Comparison of ENCODE assay signal across 5 worm cellular contexts in genomic region chrX:14565245-14565644, ce11.
TF ChIP-seq lines count a peak whose summit lies in the region.

No protein-coding gene starts in this region.

TF ChIP-seq in whole organism, L1 larva, 84 proteins besides CTCF, POLR2A, EP300 and RAD21:
- TF ChIP-seq nhr-77 (tag; optimal IDR thresholded peaks at IDR 0.05; lab: Kevin White, UChicago) = no peak
- TF ChIP-seq nhr-71 (tag; optimal IDR thresholded peaks at IDR 0.05; lab: Kevin White, UChicago) = peak; percentile 38
- no peak for TF ChIP-seq pax-3 (tag; optimal IDR thresholded peaks at IDR 0.05; lab: Kevin White, UChicago)
- TF ChIP-seq fkh-8 (tag; optimal IDR thresholded peaks at IDR 0.05; lab: Kevin White, UChicago) = peak; percentile 26
- TF ChIP-seq mdl-1 (tag; optimal IDR thresholded peaks at IDR 0.05; lab: Kevin White, UChicago) = no peak
- TF ChIP-seq nhr-19 (GFP tag; conservative IDR thresholded peaks at IDR 0.05; lab: Robert Waterston, UW) = 0 out of 2 replicates have a peak, but pooled peaks have one; percentile 15
- no peak for TF ChIP-seq isw-1 (GFP tag; IDR thresholded peaks at IDR 0.05; lab: Robert Waterston, UW)
- TF ChIP-seq efl-1 (optimal IDR thresholded peaks at IDR 0.05; lab: Kevin White, UChicago) = no peak
- peak in 1 of 2 experiments; percentile 74 for TF ChIP-seq efl-1 (GFP tag; optimal IDR thresholded peaks at IDR 0.05 in 1 of 2; lab: Kevin White, UChicago)

TF ChIP-seq in whole organism, L2 larva, 48 proteins besides CTCF, POLR2A, EP300 and RAD21:
- TF ChIP-seq ztf-4 (tag; optimal IDR thresholded peaks at IDR 0.05; lab: Kevin White, UChicago) (no peak), ceh-16 (tag; optimal IDR thresholded peaks at IDR 0.05; lab: Kevin White, UChicago) (no peak), nhr-129 (tag; optimal IDR thresholded peaks at IDR 0.05; lab: Kevin White, UChicago) (no peak), sma-3 (GFP tag; optimal IDR thresholded peaks at IDR 0.05; lab: Kevin White, UChicago) (no peak), R02D3.7 (tag; optimal IDR thresholded peaks at IDR 0.05; lab: Kevin White, UChicago) (no peak), sma-9 (GFP tag; optimal IDR thresholded peaks at IDR 0.05; lab: Kevin White, UChicago) (peak; percentile 32), sma-9 (tag; optimal IDR thresholded peaks at IDR 0.05; lab: Kevin White, UChicago) (no peak)

TF ChIP-seq in whole organism, L3 larva, 47 proteins besides CTCF, POLR2A, EP300 and RAD21:
- TF ChIP-seq lin-39 (tag; optimal IDR thresholded peaks at IDR 0.05; lab: Kevin White, UChicago) (peak; percentile 9), unc-62 (GFP tag; optimal IDR thresholded peaks at IDR 0.05; lab: Kevin White, UChicago) (no peak)

TF ChIP-seq in whole organism, L4 larva, 104 proteins besides CTCF, POLR2A, EP300 and RAD21:
- TF ChIP-seq mes-2 (tag; optimal IDR thresholded peaks at IDR 0.05; lab: Kevin White, UChicago; ENCODE audit: poor library complexity, severe bottlenecking) (peak; percentile 9), egl-43 (GFP tag; IDR thresholded peaks at IDR 0.05; lab: Robert Waterston, UW) (0 out of 2 replicates have a peak, but pooled peaks have one; percentile 10), duxl-1 (tag; optimal IDR thresholded peaks at IDR 0.05; lab: Kevin White, UChicago; ENCODE audit: poor library complexity) (no peak), tag-97 (GFP tag; IDR thresholded peaks at IDR 0.05; lab: Robert Waterston, UW) (no peak), dmd-6 (GFP tag; IDR thresholded peaks at IDR 0.05; lab: Robert Waterston, UW) (peak; percentile 52), nhr-42 (GFP tag; IDR thresholded peaks at IDR 0.05; lab: Robert Waterston, UW) (no peak), unc-62 (GFP tag; optimal IDR thresholded peaks at IDR 0.05 in 1 of 2; lab: Kevin White, UChicago) (peak in 1 of 2 experiments; percentile 69), unc-62 (tag; optimal IDR thresholded peaks at IDR 0.05; lab: Kevin White, UChicago) (no peak), dve-1 (tag; optimal IDR thresholded peaks at IDR 0.05; lab: Kevin White, UChicago; ENCODE audit: insufficient read depth) (peak; percentile 14)

TF ChIP-seq in whole organism, young adult, 124 proteins besides CTCF, POLR2A, EP300 and RAD21:
- TF ChIP-seq nhr-80 (tag; optimal IDR thresholded peaks at IDR 0.05; lab: Kevin White, UChicago) (peak; percentile 19), tbx-9 (tag; optimal IDR thresholded peaks at IDR 0.05; lab: Kevin White, UChicago; ENCODE audit: borderline replicate concordance) (no peak)
